Fruit fly (Drosophila melanogaster) whole organism: ENCODE measurements around the gene CG3534.

Experiments
- psq ChIP-seq: fragments of >200 bp; optimal IDR thresholded peaks from 2 replicates; lab custom pipeline; 2017
- usp ChIP-seq: fragments of >200 bp; optimal IDR thresholded peaks from 2 replicates; lab custom pipeline; 2017; ENCODE audit warnings: missing biosample characterization, missing genetic modification characterization, mixed read lengths

DNA sequence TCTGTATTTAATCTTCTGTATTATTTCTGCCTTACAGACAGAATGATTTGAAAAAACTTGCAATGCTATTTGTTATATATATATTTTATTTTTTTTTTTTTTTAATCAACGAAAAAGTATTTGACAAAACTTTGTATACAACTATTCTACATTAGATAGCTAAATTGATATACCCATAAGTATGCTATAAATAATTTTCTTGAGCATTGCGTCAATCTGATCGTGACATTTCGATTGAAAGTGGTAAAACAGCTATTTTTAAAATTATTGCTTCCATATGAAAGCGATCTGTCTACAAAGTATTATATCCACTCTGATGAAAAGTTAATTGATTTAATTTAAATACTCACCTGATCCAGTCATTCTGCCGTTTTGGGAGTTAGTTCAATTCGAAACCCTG, 12.0 kb upstream of the CG3534 start:
- TF ChIP-seq usp (no peak), psq (lab: Kevin White, UChicago) (no peak)
